Fruit fly (Drosophila melanogaster) Kc167 (cell line): ENCODE measurements around the gene Drgx.

Experiments
- Myc ChIP-seq: fragments of >200 bp; optimal IDR thresholded peaks from 2 replicates; lab custom pipeline; 2017; ENCODE audit warnings: missing external identifiers
- h ChIP-seq: fragments of >200 bp; optimal IDR thresholded peaks from 3 replicates; lab custom pipeline; 2018; ENCODE audit warnings: missing external identifiers
- insv ChIP-seq: fragments of >200 bp; optimal IDR thresholded peaks from 3 replicates; lab custom pipeline; 2018; ENCODE audit warnings: missing external identifiers
- psq ChIP-seq: fragments of >200 bp; optimal IDR thresholded peaks from 2 replicates; lab custom pipeline; 2017; ENCODE audit warnings: missing external identifiers
- ttk ChIP-seq: sonication (Bioruptor generic); optimal IDR thresholded peaks from 2 replicates; lab custom pipeline; 2017; ENCODE audit warnings: missing external identifiers

dm6 chr2L:3719414-3719959 lies 56.9 kb downstream of the Drgx start:
- no peak for TF ChIP-seq psq (lab: Kevin White, UChicago)
- TF ChIP-seq insv (lab: Kevin White, UChicago), result no peak
- no peak for TF ChIP-seq h (lab: Kevin White, UChicago)
- TF ChIP-seq ttk (lab: Kevin White, UChicago), result no peak
- no peak for TF ChIP-seq Myc (lab: Kevin White, UChicago)
